Fruit fly (Drosophila melanogaster) whole organism, embryonic: ENCODE measurements around the gene COX5B.

Source experiments
- Abd-B ChIP-seq: fragments of 200-800 bp; sonication (Bioruptor generic); optimal IDR thresholded peaks from 2 replicates; lab custom pipeline; 2018; ENCODE audit warnings: missing biosample characterization, mild to moderate bottlenecking, missing genetic modification characterization, moderate library complexity
- Atf3 ChIP-seq: fragments of 200-800 bp; sonication (Bioruptor generic); optimal IDR thresholded peaks from 3 replicates; lab custom pipeline; 2016; ENCODE audit warnings: missing biosample characterization, missing genetic modification characterization
- B-H2 ChIP-seq: fragments of 200-800 bp; sonication (Bioruptor generic); optimal IDR thresholded peaks from 2 replicates; lab custom pipeline; 2018; ENCODE audit warnings: missing biosample characterization, mild to moderate bottlenecking, missing genetic modification characterization
- Bgb ChIP-seq: fragments of 200-800 bp; sonication (Bioruptor generic); IDR thresholded peaks from 2 replicates; pipeline ENCODE4 v1.3.6; 2022; ENCODE audit warnings: missing biosample characterization, missing genetic modification characterization; ENCODE audit not compliant: partially characterized antibody
- CG10267 ChIP-seq: fragments of 200-800 bp; sonication (Bioruptor generic); optimal IDR thresholded peaks from 2 replicates; lab custom pipeline; 2018; ENCODE audit warnings: missing biosample characterization, mild to moderate bottlenecking, missing genetic modification characterization, moderate library complexity
- CG10654 ChIP-seq: fragments of 200-800 bp; sonication (Bioruptor generic); optimal IDR thresholded peaks from 2 replicates; lab custom pipeline; 2016; ENCODE audit warnings: missing biosample characterization, missing genetic modification characterization
- CG11456 ChIP-seq: fragments of 200-800 bp; sonication (Bioruptor generic); IDR thresholded peaks from 3 replicates; pipeline ENCODE4 v1.3.6; 2022; ENCODE audit warnings: missing biosample characterization, missing genetic modification characterization
- CG11560 ChIP-seq: fragments of 200-800 bp; sonication (Bioruptor generic); IDR thresholded peaks from 3 replicates; pipeline ENCODE4 v1.3.6; 2022; ENCODE audit warnings: missing biosample characterization, missing genetic modification characterization
- CG13894 ChIP-seq: fragments of 200-800 bp; sonication (Bioruptor generic); optimal IDR thresholded peaks from 3 replicates; lab custom pipeline; 2018; ENCODE audit warnings: missing biosample characterization, mild to moderate bottlenecking, missing genetic modification characterization, moderate library complexity
- CG15011 ChIP-seq: fragments of 200-800 bp; sonication (Bioruptor generic); optimal IDR thresholded peaks from 3 replicates; lab custom pipeline; 2018; ENCODE audit warnings: missing biosample characterization, mild to moderate bottlenecking, missing genetic modification characterization
- CG15073 ChIP-seq: fragments of 200-800 bp; sonication (Bioruptor generic); optimal IDR thresholded peaks from 2 replicates; lab custom pipeline; 2016; ENCODE audit warnings: missing biosample characterization, missing genetic modification characterization
- CG16815 ChIP-seq: fragments of 200-800 bp; sonication (Bioruptor generic); optimal IDR thresholded peaks from 3 replicates; lab custom pipeline; 2017; ENCODE audit warnings: missing biosample characterization, mild to moderate bottlenecking, missing genetic modification characterization
- CG17328 ChIP-seq: fragments of 200-800 bp; sonication (Bioruptor generic); IDR thresholded peaks from 2 replicates; pipeline ENCODE4 v1.3.6; 2022; ENCODE audit warnings: missing biosample characterization, missing genetic modification characterization
- CG18262 ChIP-seq: fragments of 200-800 bp; optimal IDR thresholded peaks from 3 replicates; lab custom pipeline; 2019; ENCODE audit warnings: missing biosample characterization, mild to moderate bottlenecking, missing genetic modification characterization, moderate library complexity
- CG18476 ChIP-seq: fragments of 200-800 bp; sonication (Bioruptor generic); optimal IDR thresholded peaks from 2 replicates; lab custom pipeline; 2016; ENCODE audit warnings: missing biosample characterization, mild to moderate bottlenecking, missing genetic modification characterization
- CG18619 ChIP-seq: fragments of 200-800 bp; sonication (Bioruptor generic); optimal IDR thresholded peaks from 3 replicates; lab custom pipeline; 2017; ENCODE audit warnings: missing biosample characterization, mild to moderate bottlenecking, missing genetic modification characterization
- CG4820 ChIP-seq: fragments of 200-800 bp; sonication (Bioruptor generic); optimal IDR thresholded peaks from 3 replicates; lab custom pipeline; 2016; ENCODE audit warnings: missing biosample characterization, missing genetic modification characterization
- CG6813 ChIP-seq: fragments of 200-800 bp; sonication (Bioruptor generic); optimal IDR thresholded peaks from 2 replicates; lab custom pipeline; 2017; ENCODE audit warnings: missing biosample characterization, missing genetic modification characterization, mild to moderate bottlenecking, moderate library complexity, missing genetic modification reagents
- CG8290 ChIP-seq, 3 experiments: fragments of 200-800 bp; sonication (Bioruptor generic); optimal IDR thresholded peaks; 2 replicates each; lab custom pipeline; 2016 to 2019; ENCODE audit warnings: missing biosample characterization in 3 of 3, missing genetic modification characterization in 3 of 3, mild to moderate bottlenecking in 2 of 3, moderate library complexity in 1 of 3
- CG9797 ChIP-seq: fragments of 200-800 bp; sonication (Bioruptor generic); optimal IDR thresholded peaks from 3 replicates; lab custom pipeline; 2018; ENCODE audit warnings: missing biosample characterization, mild to moderate bottlenecking, missing genetic modification characterization
- Ets65A ChIP-seq: fragments of 200-800 bp; sonication (Bioruptor generic); peaks from one replicate; lab custom pipeline; 2016; ENCODE audit warnings: missing biosample characterization, missing genetic modification characterization
- Hey ChIP-seq: fragments of 200-800 bp; sonication (Bioruptor generic); optimal IDR thresholded peaks from 3 replicates; lab custom pipeline; 2018; ENCODE audit warnings: missing biosample characterization, mild to moderate bottlenecking, missing genetic modification characterization
- Hmr ChIP-seq: fragments of 200-800 bp; sonication (Bioruptor generic); optimal IDR thresholded peaks from 3 replicates; lab custom pipeline; 2017; ENCODE audit warnings: mild to moderate bottlenecking, missing biosample characterization, missing genetic modification reagents, missing genetic modification characterization
- Lpt ChIP-seq: fragments of >200 bp; optimal IDR thresholded peaks from 2 replicates; lab custom pipeline; 2018; ENCODE audit warnings: missing biosample characterization, missing genetic modification characterization
- NC2β ChIP-seq: fragments of 200-800 bp; sonication (Bioruptor generic); optimal IDR thresholded peaks from 2 replicates; lab custom pipeline; 2016; ENCODE audit warnings: missing biosample characterization, missing genetic modification characterization
- NK7.1 ChIP-seq: fragments of 200-800 bp; sonication (Bioruptor generic); optimal IDR thresholded peaks from 3 replicates; lab custom pipeline; 2016; ENCODE audit warnings: missing biosample characterization, missing genetic modification characterization
- Nf-YB ChIP-seq: fragments of 200-800 bp; sonication (Bioruptor generic); optimal IDR thresholded peaks from 3 replicates; lab custom pipeline; 2019; ENCODE audit warnings: missing biosample characterization, mild to moderate bottlenecking, missing genetic modification characterization, moderate library complexity
- Sox102F ChIP-seq: fragments of 200-800 bp; sonication (Bioruptor generic); optimal IDR thresholded peaks from 2 replicates; lab custom pipeline; 2018; ENCODE audit warnings: missing biosample characterization, mild to moderate bottlenecking, missing genetic modification characterization, moderate library complexity
- Tbp ChIP-seq: fragments of >200 bp; optimal IDR thresholded peaks from 2 replicates; lab custom pipeline; 2018; ENCODE audit warnings: missing biosample characterization, missing genetic modification characterization
- Usf ChIP-seq: fragments of 200-800 bp; sonication (Bioruptor generic); optimal IDR thresholded peaks from 2 replicates; lab custom pipeline; 2017; ENCODE audit warnings: missing genotype, missing biosample characterization, missing genetic modification characterization
- cas ChIP-seq: fragments of 200-800 bp; sonication (Bioruptor generic); IDR thresholded peaks from 2 replicates; pipeline ENCODE4 v1.3.6; 2022; ENCODE audit warnings: missing biosample characterization, missing genetic modification characterization
- chif ChIP-seq, 2 experiments: fragments of 200-800 bp; sonication (Bioruptor generic); optimal IDR thresholded peaks; 3 replicates each; lab custom pipeline; 2016; ENCODE audit warnings: missing biosample characterization in 2 of 2, missing genetic modification characterization in 2 of 2
- croc ChIP-seq: fragments of 200-800 bp; sonication (Bioruptor generic); conservative IDR thresholded peaks from 3 replicates; pipeline ENCODE4 v1.3.6; 2022; ENCODE audit warnings: missing biosample characterization, missing genetic modification characterization
- da ChIP-seq: fragments of 200-800 bp; sonication (Bioruptor generic); optimal IDR thresholded peaks from 2 replicates; lab custom pipeline; 2016; ENCODE audit warnings: missing biosample characterization, missing genetic modification characterization
- dysf ChIP-seq: fragments of 200-800 bp; sonication (Bioruptor generic); IDR thresholded peaks from 3 replicates; pipeline ENCODE4 v1.3.6; 2022; ENCODE audit warnings: missing biosample characterization, missing genetic modification characterization
- esg ChIP-seq: fragments of 200-800 bp; sonication (Bioruptor generic); conservative IDR thresholded peaks from 2 replicates; pipeline ENCODE4 v1.3.6; 2022; ENCODE audit warnings: missing biosample characterization, missing genetic modification characterization
- fru ChIP-seq: fragments of >200 bp; optimal IDR thresholded peaks from 2 replicates; lab custom pipeline; 2017
- grau ChIP-seq: fragments of 200-800 bp; optimal IDR thresholded peaks from 3 replicates; lab custom pipeline; 2019; ENCODE audit warnings: missing biosample characterization, mild to moderate bottlenecking, missing genetic modification characterization, moderate library complexity
- hkb ChIP-seq, 2 experiments: fragments of 200-800 bp in 1 of 2; fragments of >200 bp in 1 of 2; sonication (Bioruptor generic) in 1 of 2; IDR thresholded peaks in 1 of 2; optimal IDR thresholded peaks in 1 of 2; 2 replicates each; pipeline versions ENCODE4 v1.3.6 to Lab custom; 2017 to 2022; ENCODE audit warnings: missing biosample characterization in 1 of 2, missing genetic modification characterization in 1 of 2
- insv ChIP-seq, 2 experiments: fragments of 200-800 bp; sonication (Bioruptor generic); optimal IDR thresholded peaks; 3 replicates each; lab custom pipeline; 2016 to 2018; ENCODE audit warnings: missing biosample characterization in 2 of 2, missing genetic modification characterization in 2 of 2
- jing ChIP-seq: fragments of 200-800 bp; sonication (Bioruptor generic); optimal IDR thresholded peaks from 2 replicates; lab custom pipeline; 2018; ENCODE audit warnings: missing biosample characterization, mild to moderate bottlenecking, missing genetic modification characterization
- lmd ChIP-seq: fragments of 200-800 bp; sonication (Bioruptor generic); IDR thresholded peaks from 2 replicates; pipeline ENCODE4 v1.3.6; 2022; ENCODE audit warnings: missing biosample characterization, missing genetic modification characterization
- mam ChIP-seq: fragments of 200-800 bp; sonication (Bioruptor generic); optimal IDR thresholded peaks from 3 replicates; lab custom pipeline; 2016; ENCODE audit warnings: missing biosample characterization, missing genetic modification characterization
- psq ChIP-seq: fragments of 200-800 bp; sonication (Bioruptor generic); optimal IDR thresholded peaks from 2 replicates; lab custom pipeline; 2017; ENCODE audit warnings: missing biosample characterization, missing genetic modification characterization
- ro ChIP-seq: fragments of 200-800 bp; sonication (Bioruptor generic); IDR thresholded peaks from 2 replicates; pipeline ENCODE4 v1.3.6; 2022; ENCODE audit warnings: missing biosample characterization, missing genetic modification characterization
- sug ChIP-seq: fragments of 200-800 bp; optimal IDR thresholded peaks from 2 replicates; lab custom pipeline; 2019; ENCODE audit warnings: missing biosample characterization, mild to moderate bottlenecking, missing genetic modification characterization, moderate library complexity
- tgo ChIP-seq: fragments of 200-800 bp; sonication (Bioruptor generic); IDR thresholded peaks from 3 replicates; pipeline ENCODE4 v1.3.6; 2022; ENCODE audit warnings: missing biosample characterization, missing genetic modification characterization
- toy ChIP-seq: fragments of 200-800 bp; sonication (Bioruptor generic); IDR thresholded peaks from 2 replicates; pipeline ENCODE4 v1.3.6; 2022; ENCODE audit warnings: missing biosample characterization, missing genetic modification characterization

Gene COX5B

dm6 chr2L:6557429-6558384 is at the start of gene COX5B, which contains the start of gene IFT52:
Gene COX5B, plus strand, starts transcription at chr2L:6557800.
Gene IFT52, minus strand, starts transcription at chr2L:6557502.
- peak; percentile 1 for TF ChIP-seq CG15011 (GFP tag; lab: Kevin White, UChicago)
- TF ChIP-seq CG17328 (GFP tag; lab: Robert Waterston, UW), result peak; percentile 46
- no peak for TF ChIP-seq jing (GFP tag; lab: Kevin White, UChicago)
- peak; percentile 84 for TF ChIP-seq CG8290 (GFP tag; optimal IDR thresholded peaks at IDR 0.05; lab: Kevin White, UChicago)
- TF ChIP-seq CG8290 (tag; optimal IDR thresholded peaks at IDR 0.05; lab: Kevin White, UChicago), result peak; percentile 16 to 61
- no peak for TF ChIP-seq chif (GFP tag; optimal IDR thresholded peaks at IDR 0.05; lab: Kevin White, UChicago)
- TF ChIP-seq insv (GFP tag; optimal IDR thresholded peaks at IDR 0.05; lab: Kevin White, UChicago), result peak in 1 of 2 experiments; percentile 40
- peak; percentile 34 for TF ChIP-seq CG13894 (tag; lab: Kevin White, UChicago)
- TF ChIP-seq croc, result peak; percentile 36; the same call in 2 of the 3 replicates
- peak; percentile 67 for TF ChIP-seq Abd-B (GFP tag; lab: Kevin White, UChicago)
- TF ChIP-seq ro (GFP tag; lab: Robert Waterston, UW), result no peak
- peak; percentile 38 for TF ChIP-seq Hmr (GFP tag; lab: Kevin White, UChicago)
- peak; percentile 35 for TF ChIP-seq hkb (optimal IDR thresholded peaks at IDR 0.05; lab: Kevin White, UChicago)
- TF ChIP-seq hkb (GFP tag; IDR thresholded peaks at IDR 0.05; lab: Robert Waterston, UW), result no peak; the same call in 1 of the 2 replicates
- no peak for TF ChIP-seq Nf-YB (GFP tag; lab: Kevin White, UChicago)
- peak; percentile 90 for TF ChIP-seq CG9797
- 0 out of 2 replicates have a peak, but pooled peaks have one; percentile 22 for TF ChIP-seq cas (GFP tag; lab: Robert Waterston, UW)
- TF ChIP-seq NC2β (GFP tag; lab: Kevin White, UChicago), result no peak
- peak; percentile 57 for TF ChIP-seq Bgb
- TF ChIP-seq NK7.1 (GFP tag; lab: Kevin White, UChicago), result peak; percentile 37
- TF ChIP-seq Atf3 (GFP tag; lab: Kevin White, UChicago), result no peak
- no peak for TF ChIP-seq da
- TF ChIP-seq tgo (GFP tag; lab: Robert Waterston, UW), result peak; percentile 42; the same call in 1 of the 3 replicates
- no peak for TF ChIP-seq toy (GFP tag; lab: Robert Waterston, UW)
- peak; percentile 64 for TF ChIP-seq dysf
- no peak for TF ChIP-seq CG15073
- TF ChIP-seq lmd (GFP tag; lab: Robert Waterston, UW), result peak; percentile 68
- peak; percentile 82 for TF ChIP-seq B-H2 (GFP tag; lab: Kevin White, UChicago)
- peak; percentile 87 for TF ChIP-seq mam (GFP tag; lab: Kevin White, UChicago)
- TF ChIP-seq CG10267, result peak; percentile 98
- TF ChIP-seq Sox102F, result peak; percentile 51
- peak; percentile 2 for TF ChIP-seq psq (GFP tag; lab: Kevin White, UChicago)
- peak; percentile 69 for TF ChIP-seq CG4820 (GFP tag; lab: Kevin White, UChicago)
- TF ChIP-seq esg (GFP tag; lab: Robert Waterston, UW), result no peak
- TF ChIP-seq CG18619 (GFP tag; lab: Kevin White, UChicago), result peak; percentile 20
- no peak for TF ChIP-seq fru
- TF ChIP-seq CG10654 (GFP tag; lab: Kevin White, UChicago), result peak; percentile 69
- TF ChIP-seq CG18262 (tag; lab: Kevin White, UChicago), result peak; percentile 51
- peak; percentile 57 for TF ChIP-seq grau (tag; lab: Kevin White, UChicago)
- TF ChIP-seq sug, result peak; percentile 60
- peak; percentile 49 for TF ChIP-seq CG16815 (GFP tag; lab: Kevin White, UChicago)
- TF ChIP-seq CG11560, result no peak
- TF ChIP-seq Lpt (GFP tag; lab: Kevin White, UChicago), result no peak
- no peak for TF ChIP-seq Tbp
- no peak for TF ChIP-seq Hey
- TF ChIP-seq CG6813, result no peak
- TF ChIP-seq Usf (GFP tag; lab: Kevin White, UChicago), result peak; percentile 24
- peak; percentile 74 for TF ChIP-seq CG18476
- TF ChIP-seq Ets65A (GFP tag; lab: Kevin White, UChicago), result peak; percentile 98
- peak; percentile 92 for TF ChIP-seq CG11456 (GFP tag; lab: Robert Waterston, UW)
